Worm (Caenorhabditis elegans): Measurements from ENCODE around the gene wrb-1.

DNA sequence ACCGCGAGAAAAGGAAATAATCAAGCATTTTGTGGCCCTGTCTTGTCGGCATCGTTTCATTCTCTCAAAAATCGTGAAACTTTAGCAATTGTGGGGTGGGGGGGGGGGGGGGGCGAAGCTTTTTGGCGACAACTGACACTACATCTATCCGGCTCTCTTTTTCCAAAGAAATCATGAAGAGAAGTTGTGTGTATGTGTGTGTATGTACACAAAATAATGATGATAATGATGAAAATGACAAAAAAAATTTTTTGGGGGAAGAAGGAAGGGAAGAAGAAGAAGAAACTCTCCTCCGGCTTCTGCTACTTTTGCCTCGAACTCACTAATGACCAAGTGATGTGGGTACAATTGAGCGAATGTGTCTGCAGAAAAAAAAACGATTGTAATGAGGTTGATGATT is 47.1 kb downstream of the wrb-1 start:
- TF ChIP-seq ztf-11 (tag; optimal IDR thresholded peaks at IDR 0.05) (no peak), unc-39 (tag; optimal IDR thresholded peaks at IDR 0.05) (no peak), aha-1 (tag) (no peak)
